Worm (Caenorhabditis elegans) whole organism, early embryonic: Measurements from ENCODE around the gene F07C4.11.

ENCODE experiments used
- ama-1 ChIP-seq: fragments of 150-350 bp; optimal IDR thresholded peaks from 2 replicates; lab custom pipeline; 2014
- flt-1 ChIP-seq: fragments of 200-800 bp; sonication (Bioruptor generic); IDR thresholded peaks from 2 replicates; pipeline ENCODE4 v1.3.6; 2022; ENCODE audit warnings: missing genetic modification characterization, missing compliant biosample characterization
- hmbx-1 ChIP-seq: sonication (generic microtip); optimal IDR thresholded peaks from 2 replicates; lab custom pipeline; 2016; ENCODE audit warnings: mild to moderate bottlenecking, missing genetic modification characterization, missing compliant biosample characterization
- pes-1 ChIP-seq: fragments of 200-800 bp; sonication (Bioruptor generic); IDR thresholded peaks from 2 replicates; pipeline ENCODE4 v1.3.6; 2022; ENCODE audit warnings: missing genetic modification reagents, missing genetic modification characterization, missing compliant biosample characterization
- tbx-11 ChIP-seq: fragments of 200-800 bp; sonication (Bioruptor generic); IDR thresholded peaks from 2 replicates; pipeline ENCODE4 v1.3.6; 2022; ENCODE audit warnings: missing genetic modification characterization, missing compliant biosample characterization

DNA sequence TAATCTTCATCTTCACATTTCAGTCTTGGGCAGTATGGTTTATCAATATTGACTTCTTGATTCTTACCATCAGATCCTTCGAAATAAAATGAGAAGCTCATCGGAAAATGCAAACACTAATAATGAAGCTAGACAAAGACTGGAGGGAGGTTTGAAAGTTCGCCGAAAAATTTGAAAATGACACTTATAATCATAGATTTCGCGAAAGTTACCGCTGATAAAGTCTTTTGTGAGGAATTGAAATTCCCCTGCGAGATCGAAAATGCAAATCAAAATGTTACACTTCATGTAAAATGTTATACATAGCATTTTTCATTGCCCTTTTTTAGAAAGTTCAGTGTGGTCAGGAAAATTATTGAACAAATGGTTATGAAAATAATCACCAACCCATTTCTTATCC is 45.0 kb downstream of the F07C4.11 start, which contains the start of gene C50E3.7:
- TF ChIP-seq hmbx-1 = no peak
- TF ChIP-seq flt-1 (GFP tag; lab: Robert Waterston, UW) = no peak
- TF ChIP-seq ama-1 (lab: Kevin White, UChicago) = no peak
- TF ChIP-seq tbx-11 (GFP tag; lab: Robert Waterston, UW) = no peak
- no peak for TF ChIP-seq pes-1 (GFP tag; lab: Robert Waterston, UW)
